Worm (Caenorhabditis elegans) whole organism, L1 larva: ENCODE results near the gene esyt-2.

Experiments used
- Y116A8C.19 ChIP-seq: sonication (generic microtip); optimal IDR thresholded peaks from 2 replicates; lab custom pipeline; 2016; ENCODE audit warnings: missing compliant biosample characterization, missing genetic modification characterization, borderline replicate concordance
- aly-2 ChIP-seq: fragments of 150-350 bp; optimal IDR thresholded peaks from 2 replicates; lab custom pipeline; 2014; ENCODE audit warnings: missing biosample characterization, missing genetic modification characterization
- ama-1 ChIP-seq: fragments of 150-350 bp; optimal IDR thresholded peaks from 2 replicates; lab custom pipeline; 2014
- blmp-1 ChIP-seq: fragments of 150-350 bp; optimal IDR thresholded peaks from 2 replicates; lab custom pipeline; 2014; ENCODE audit warnings: missing biosample characterization, missing genetic modification characterization
- ceh-63 ChIP-seq: fragments of 200-800 bp; sonication (Bioruptor generic); optimal IDR thresholded peaks from 2 replicates; lab custom pipeline; 2018; ENCODE audit warnings: mild to moderate bottlenecking, missing genetic modification characterization, missing compliant biosample characterization
- ceh-82 ChIP-seq, 3 experiments: fragments of 150-350 bp in 1 of 3; sonication (generic microtip) in 2 of 3; optimal IDR thresholded peaks; 2 replicates each; lab custom pipeline; 2014 to 2017; ENCODE audit warnings: missing biosample characterization in 3 of 3, missing genetic modification characterization in 3 of 3
- ceh-88 ChIP-seq: fragments of 200-800 bp; sonication (Bioruptor generic); IDR thresholded peaks from 2 replicates; pipeline ENCODE4 v1.3.6; 2022; ENCODE audit warnings: missing genetic modification characterization, missing compliant biosample characterization
- efl-1 ChIP-seq, 4 experiments: fragments of 150-350 bp; optimal IDR thresholded peaks in 3 of 4; peaks in 1 of 4; 1 replicate in 1 of 4; 2 replicates in 3 of 4; lab custom pipeline; 2014; ENCODE audit warnings: missing biosample characterization in 2 of 4, missing genetic modification characterization in 2 of 4, missing genetic modification reagents in 2 of 4
- egl-27 ChIP-seq, 2 experiments: fragments of 150-350 bp in 1 of 2; sonication (generic microtip); optimal IDR thresholded peaks; 3 replicates each; lab custom pipeline; 2017 to 2018; ENCODE audit warnings: missing biosample characterization in 2 of 2, missing genetic modification characterization in 2 of 2, missing genetic modification reagents in 2 of 2
- elt-3 ChIP-seq, 6 experiments: fragments of 150-350 bp in 1 of 6; sonication (generic microtip); optimal IDR thresholded peaks; 2 replicates each; lab custom pipeline; 2017 to 2018; ENCODE audit warnings: missing biosample characterization in 6 of 6, missing genetic modification characterization in 6 of 6, inconsistent platforms in 1 of 6
- ets-5 ChIP-seq: fragments of 200-800 bp; sonication (Bioruptor generic); IDR thresholded peaks from 2 replicates; pipeline ENCODE4 v1.3.6; 2022; ENCODE audit warnings: missing genetic modification characterization, missing compliant biosample characterization
- fkh-4 ChIP-seq: sonication (generic microtip); optimal IDR thresholded peaks from 2 replicates; lab custom pipeline; 2016; ENCODE audit warnings: missing compliant biosample characterization, missing genetic modification characterization, borderline replicate concordance
- fkh-8 ChIP-seq: sonication (generic microtip); optimal IDR thresholded peaks from 2 replicates; lab custom pipeline; 2016; ENCODE audit warnings: mild to moderate bottlenecking, missing genetic modification characterization, missing compliant biosample characterization
- fos-1 ChIP-seq: fragments of 150-350 bp; optimal IDR thresholded peaks from 2 replicates; lab custom pipeline; 2014; ENCODE audit warnings: missing biosample characterization, missing genetic modification characterization
- grh-1 ChIP-seq: fragments of 200-800 bp; sonication (Bioruptor generic); IDR thresholded peaks from 2 replicates; pipeline ENCODE4 v1.3.6; 2022; ENCODE audit warnings: missing genetic modification reagents, missing genetic modification characterization, missing compliant biosample characterization
- irx-1 ChIP-seq: sonication (generic microtip); optimal IDR thresholded peaks from 2 replicates; lab custom pipeline; 2016; ENCODE audit warnings: missing genetic modification characterization, missing compliant biosample characterization
- lin-14 ChIP-seq: fragments of 200-800 bp; sonication (Bioruptor generic); optimal IDR thresholded peaks from 2 replicates; lab custom pipeline; 2018; ENCODE audit warnings: mild to moderate bottlenecking, missing genetic modification characterization, moderate library complexity, missing compliant biosample characterization
- lin-39 ChIP-seq: fragments of 150-350 bp; optimal IDR thresholded peaks from 2 replicates; lab custom pipeline; 2014; ENCODE audit warnings: missing biosample characterization, missing genetic modification reagents, missing genetic modification characterization
- lsy-2 ChIP-seq, 2 experiments: fragments of 150-350 bp; optimal IDR thresholded peaks; 2 replicates each; lab custom pipeline; 2014; ENCODE audit warnings: missing biosample characterization in 2 of 2, missing genetic modification characterization in 2 of 2
- mdl-1 ChIP-seq, 2 experiments: fragments of 150-350 bp; optimal IDR thresholded peaks; 2 replicates each; lab custom pipeline; 2014 to 2017; ENCODE audit warnings: missing biosample characterization in 2 of 2, missing genetic modification characterization in 2 of 2, inconsistent platforms in 1 of 2
- mef-2 ChIP-seq: fragments of 150-350 bp; optimal IDR thresholded peaks from 2 replicates; lab custom pipeline; 2014; ENCODE audit warnings: missing biosample characterization, missing genetic modification characterization
- mep-1 ChIP-seq: fragments of 150-350 bp; optimal IDR thresholded peaks from 2 replicates; lab custom pipeline; 2014; ENCODE audit warnings: missing biosample characterization, missing genetic modification characterization
- nhr-11 ChIP-seq: fragments of 150-350 bp; optimal IDR thresholded peaks from 2 replicates; lab custom pipeline; 2014; ENCODE audit warnings: missing biosample characterization, missing genetic modification characterization
- nhr-28 ChIP-seq: fragments of 150-350 bp; optimal IDR thresholded peaks from 2 replicates; lab custom pipeline; 2014; ENCODE audit warnings: missing biosample characterization, missing genetic modification characterization
- nhr-47 ChIP-seq: sonication (generic microtip); optimal IDR thresholded peaks from 2 replicates; lab custom pipeline; 2016; ENCODE audit warnings: mild to moderate bottlenecking, missing genetic modification characterization, moderate library complexity, missing compliant biosample characterization
- nhr-71 ChIP-seq: sonication (generic microtip); optimal IDR thresholded peaks from 2 replicates; lab custom pipeline; 2016; ENCODE audit warnings: mild to moderate bottlenecking, missing genetic modification characterization, moderate library complexity, missing compliant biosample characterization
- nhr-77 ChIP-seq: fragments of 150-350 bp; optimal IDR thresholded peaks from 2 replicates; lab custom pipeline; 2014; ENCODE audit warnings: missing biosample characterization, missing genetic modification characterization
- nhr-90 ChIP-seq: sonication (generic microtip); optimal IDR thresholded peaks from 2 replicates; lab custom pipeline; 2016; ENCODE audit warnings: mild to moderate bottlenecking, missing genetic modification characterization, missing compliant biosample characterization; ENCODE audit not compliant: poor library complexity
- rnt-1 ChIP-seq: sonication (generic microtip); optimal IDR thresholded peaks from 2 replicates; lab custom pipeline; 2016; ENCODE audit warnings: mild to moderate bottlenecking, missing genetic modification characterization, moderate library complexity, missing compliant biosample characterization
- skn-1 ChIP-seq: fragments of 150-350 bp; optimal IDR thresholded peaks from 2 replicates; lab custom pipeline; 2014; ENCODE audit warnings: missing biosample characterization, missing genetic modification characterization
- snu-23 ChIP-seq: sonication (generic microtip); optimal IDR thresholded peaks from 2 replicates; lab custom pipeline; 2016; ENCODE audit warnings: missing genetic modification characterization, missing compliant biosample characterization
- sup-37 ChIP-seq: fragments of 200-800 bp; sonication (Bioruptor generic); optimal IDR thresholded peaks from 2 replicates; lab custom pipeline; 2018; ENCODE audit warnings: mild to moderate bottlenecking, missing genetic modification characterization, missing compliant biosample characterization
- unc-130 ChIP-seq: fragments of 150-350 bp; optimal IDR thresholded peaks from 2 replicates; lab custom pipeline; 2017; ENCODE audit warnings: missing biosample characterization, missing genetic modification characterization, inconsistent platforms
- unc-30 ChIP-seq: sonication (generic microtip); optimal IDR thresholded peaks from 2 replicates; lab custom pipeline; 2017; ENCODE audit warnings: missing biosample characterization, missing genetic modification characterization
- unc-62 ChIP-seq: fragments of 150-350 bp; optimal IDR thresholded peaks from 2 replicates; lab custom pipeline; 2014; ENCODE audit warnings: missing biosample characterization, missing genetic modification reagents, missing genetic modification characterization
- vab-15 ChIP-seq: sonication (generic microtip); optimal IDR thresholded peaks from 2 replicates; lab custom pipeline; 2017; ENCODE audit warnings: missing genotype, mild to moderate bottlenecking, missing genetic modification characterization, missing compliant biosample characterization
- xbp-1 ChIP-seq: sonication (generic microtip); optimal IDR thresholded peaks from 2 replicates; lab custom pipeline; 2016; ENCODE audit warnings: missing genetic modification characterization, missing compliant biosample characterization
- zag-1 ChIP-seq: fragments of 150-350 bp; optimal IDR thresholded peaks from 2 replicates; lab custom pipeline; 2014; ENCODE audit warnings: missing biosample characterization, missing genetic modification characterization
- zip-4 ChIP-seq: fragments of 200-800 bp; sonication (Bioruptor generic); optimal IDR thresholded peaks from 2 replicates; lab custom pipeline; 2018; ENCODE audit warnings: mild to moderate bottlenecking, missing genetic modification characterization, moderate library complexity, missing compliant biosample characterization
- ztf-4 ChIP-seq: fragments of 150-350 bp; optimal IDR thresholded peaks from 2 replicates; lab custom pipeline; 2014; ENCODE audit warnings: missing biosample characterization, missing genetic modification characterization

The esyt-2 gene

DNA sequence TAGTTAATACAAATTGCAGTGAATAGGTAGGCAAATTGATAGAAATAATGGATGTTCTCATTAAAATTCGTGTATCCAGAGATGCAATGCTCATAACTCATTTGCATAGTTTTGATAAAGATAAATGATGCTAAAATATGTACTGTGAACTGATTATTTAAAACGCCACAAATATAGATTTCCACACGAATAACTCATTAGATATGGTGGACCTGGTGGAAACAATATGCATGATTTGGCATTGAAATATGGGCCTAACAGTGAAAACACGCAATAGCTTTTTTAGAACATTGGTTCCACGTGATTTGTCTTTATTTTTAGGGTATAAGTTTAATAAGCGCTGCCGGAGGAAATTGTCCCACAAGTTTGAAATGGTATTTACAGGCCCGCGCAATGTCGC is 39.5 kb upstream of the esyt-2 start, which contains the start of gene srg-3:
TSS of gene srg-3 (minus strand) at position 101 of the 400 bp plus-strand sequence.
- TF ChIP-seq zip-4 (GFP tag; lab: Kevin White, UChicago): no peak
- no peak for TF ChIP-seq blmp-1 (tag; lab: Kevin White, UChicago)
- TF ChIP-seq nhr-47 (tag; lab: Kevin White, UChicago): no peak
- no peak for TF ChIP-seq nhr-28 (tag; lab: Kevin White, UChicago)
- no peak for TF ChIP-seq ceh-88 (GFP tag; lab: Robert Waterston, UW)
- TF ChIP-seq elt-3 (tag; optimal IDR thresholded peaks at IDR 0.05; lab: Kevin White, UChicago): no peak
- TF ChIP-seq rnt-1: no peak
- TF ChIP-seq snu-23: no peak
- TF ChIP-seq nhr-77 (tag; lab: Kevin White, UChicago): no peak
- TF ChIP-seq, all 84 proteins: peak for 0

DNA sequence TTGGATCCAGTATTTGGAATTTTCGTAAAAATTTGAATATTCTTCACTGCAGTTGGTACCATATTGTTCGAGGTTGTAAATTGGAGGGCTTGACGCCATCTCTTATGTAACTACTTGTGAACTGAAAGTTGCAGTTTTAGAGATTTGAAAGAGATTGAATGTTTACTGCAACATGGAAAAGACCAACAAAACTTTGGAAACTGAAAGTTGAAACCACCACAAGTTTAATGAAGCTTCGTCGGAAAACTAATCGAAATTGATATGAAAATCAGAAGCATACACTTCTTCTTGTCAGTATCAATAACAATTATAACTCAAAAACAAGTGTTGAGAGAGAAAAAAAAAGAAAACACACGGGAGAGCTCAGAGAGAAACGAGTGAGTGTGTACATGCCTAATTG is 37.3 kb upstream of the esyt-2 start, which contains the start of gene srg-7:
TSS of gene srg-7 (minus strand) at position 101 of the 400 bp plus-strand sequence.
- TF ChIP-seq unc-130 (tag; lab: Kevin White, UChicago) (no peak), fkh-4 (tag; lab: Kevin White, UChicago) (no peak), mep-1 (tag; lab: Kevin White, UChicago) (no peak), mdl-1 (tag; optimal IDR thresholded peaks at IDR 0.05; lab: Kevin White, UChicago) (no peak), unc-62 (GFP tag; lab: Kevin White, UChicago) (no peak), lsy-2 (tag; optimal IDR thresholded peaks at IDR 0.05; lab: Kevin White, UChicago) (no peak), unc-30 (tag; lab: Kevin White, UChicago) (no peak), snu-23 (no peak), aly-2 (no peak), Y116A8C.19 (tag; lab: Kevin White, UChicago) (no peak)

DNA sequence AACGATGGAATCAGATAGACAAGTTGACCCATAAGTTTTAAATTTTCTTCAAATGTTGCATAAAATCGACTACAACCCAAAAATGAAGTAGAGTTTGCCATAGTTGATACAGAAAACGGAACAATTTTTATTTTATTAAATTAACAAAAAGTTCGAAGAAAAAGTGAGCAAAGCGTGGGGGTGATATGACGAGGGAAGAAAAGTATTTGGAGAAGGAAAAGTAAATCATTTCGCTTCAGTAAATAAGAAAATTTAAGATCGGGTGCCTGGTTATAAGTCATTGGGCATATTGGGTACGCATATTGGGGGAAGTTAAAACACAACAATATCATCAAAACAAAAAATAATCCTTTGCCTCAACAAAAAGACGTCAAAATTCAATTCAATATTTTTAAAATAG is 35.1 kb upstream of the esyt-2 start, which contains the start of gene srg-6:
TSS of gene srg-6 (minus strand) at position 101 of the 400 bp plus-strand sequence.
- no peak for TF ChIP-seq ceh-82 (tag; optimal IDR thresholded peaks at IDR 0.05; lab: Kevin White, UChicago)
- no peak for TF ChIP-seq unc-130 (tag; lab: Kevin White, UChicago)
- TF ChIP-seq ama-1 (lab: Kevin White, UChicago): no peak
- TF ChIP-seq grh-1: no peak
- no peak for TF ChIP-seq snu-23
- no peak for TF ChIP-seq mdl-1 (tag; optimal IDR thresholded peaks at IDR 0.05; lab: Kevin White, UChicago)
- TF ChIP-seq egl-27 (tag; optimal IDR thresholded peaks at IDR 0.05; lab: Kevin White, UChicago): no peak

DNA sequence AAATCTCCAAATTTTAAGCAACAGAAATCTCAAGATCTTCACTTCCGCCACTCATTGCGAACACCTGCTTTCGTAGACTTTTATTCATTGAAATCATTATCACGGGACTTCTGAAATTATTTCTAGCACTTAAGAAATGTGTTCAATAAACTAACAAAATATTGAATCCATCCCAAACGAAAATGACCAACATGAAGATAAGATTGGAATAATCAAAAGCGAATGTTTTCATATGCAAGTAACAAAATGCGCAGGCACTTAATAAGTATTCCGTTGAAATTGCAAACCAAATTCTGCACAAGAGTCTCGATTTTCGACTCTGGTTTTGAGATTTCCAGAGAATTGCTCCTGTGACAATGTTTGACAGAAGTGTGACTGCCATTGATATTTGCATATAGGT is 33.7 kb upstream of the esyt-2 start, which contains the start of gene srg-5:
TSS of gene srg-5 (minus strand) at position 101 of the 400 bp plus-strand sequence.
- TF ChIP-seq nhr-71 (tag; lab: Kevin White, UChicago) (no peak), ets-5 (GFP tag; lab: Robert Waterston, UW) (no peak), ama-1 (lab: Kevin White, UChicago) (no peak), aly-2 (no peak), zag-1 (no peak), irx-1 (tag; lab: Kevin White, UChicago) (no peak)
- TF ChIP-seq, all 84 proteins: peak for 0

DNA sequence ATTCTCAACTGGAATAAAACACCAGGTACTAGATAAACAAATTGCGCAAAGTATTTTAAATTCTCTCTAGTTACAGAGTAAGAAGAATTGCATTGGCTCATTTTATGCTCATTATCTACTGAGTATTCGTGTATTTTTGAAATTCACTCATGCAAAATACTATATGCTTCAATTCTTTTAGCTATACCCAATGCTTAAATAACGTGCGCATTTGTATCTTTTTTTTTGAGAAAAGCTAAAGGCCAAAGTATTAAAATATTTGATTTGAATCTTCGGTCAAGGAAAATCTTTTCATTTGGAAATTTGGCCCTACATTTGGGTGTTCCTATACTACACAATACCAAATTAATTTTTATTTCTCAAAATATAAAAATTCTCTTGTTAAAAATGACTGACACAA is 31.2 kb upstream of the esyt-2 start, which contains the start of gene srg-4:
TSS of gene srg-4 (minus strand) at position 101 of the 400 bp plus-strand sequence.
- TF ChIP-seq fos-1: no peak

DNA sequence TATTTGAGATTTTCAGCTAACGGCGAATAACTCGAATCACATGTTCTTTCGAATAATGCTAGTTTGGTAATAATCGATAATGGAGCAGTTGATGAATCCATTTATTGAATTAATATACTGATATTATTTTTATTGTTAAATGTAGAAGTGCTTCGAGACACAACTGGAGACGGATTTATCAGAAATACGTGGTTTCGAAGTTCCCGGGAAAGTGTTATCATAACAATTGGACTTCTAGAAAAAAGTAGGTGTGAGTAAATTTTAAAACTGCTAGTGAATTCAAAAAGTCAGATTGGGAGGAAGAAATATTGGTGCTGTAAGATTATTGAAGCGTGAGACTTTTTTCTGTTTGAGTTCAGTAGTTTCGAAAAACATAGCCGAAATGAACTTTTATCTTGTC is 29.3 kb upstream of the esyt-2 start, which contains the start of gene srg-2:
TSS of gene srg-2 (minus strand) at position 101 of the 400 bp plus-strand sequence.
- TF ChIP-seq nhr-11 (tag; lab: Kevin White, UChicago): no peak
- no peak for TF ChIP-seq ets-5 (GFP tag; lab: Robert Waterston, UW)

DNA sequence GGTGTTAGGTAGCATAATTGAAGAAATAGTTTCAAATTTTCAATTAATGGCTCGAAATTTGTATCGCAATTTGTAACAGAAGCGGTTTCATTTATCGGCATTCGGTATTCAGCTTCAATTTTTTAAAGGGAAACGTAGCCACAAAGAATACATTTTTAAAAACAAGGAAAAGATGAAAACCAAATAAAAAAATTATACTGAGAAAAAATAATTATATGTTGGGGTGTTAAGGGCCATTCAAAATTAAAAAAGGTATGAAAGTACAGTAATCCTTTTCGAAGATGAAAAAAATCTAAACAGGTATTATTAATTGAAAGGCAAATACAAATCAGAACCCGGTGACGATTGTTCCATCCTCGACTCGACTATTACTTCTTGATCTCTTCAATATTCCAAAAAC is 27.5 kb upstream of the esyt-2 start, which contains the start of gene srg-1:
TSS of gene srg-1 (minus strand) at position 101 of the 400 bp plus-strand sequence.
- no peak for TF ChIP-seq nhr-47 (tag; lab: Kevin White, UChicago)
- TF ChIP-seq irx-1 (tag; lab: Kevin White, UChicago): no peak
- no peak for TF ChIP-seq ceh-63
- TF ChIP-seq sup-37 (GFP tag; lab: Kevin White, UChicago): no peak
- TF ChIP-seq fos-1: no peak
- TF ChIP-seq blmp-1 (tag; lab: Kevin White, UChicago): no peak
- TF ChIP-seq xbp-1 (tag; lab: Kevin White, UChicago): no peak
- no peak for TF ChIP-seq lin-39
- TF ChIP-seq efl-1 (optimal IDR thresholded peaks at IDR 0.05; lab: Kevin White, UChicago): no peak
- TF ChIP-seq efl-1 (GFP tag; optimal IDR thresholded peaks at IDR 0.05 in 1 of 2; lab: Kevin White, UChicago): no peak
- TF ChIP-seq ceh-88 (GFP tag; lab: Robert Waterston, UW): no peak
- no peak for TF ChIP-seq unc-30 (tag; lab: Kevin White, UChicago)
- no peak for TF ChIP-seq fkh-8 (tag; lab: Kevin White, UChicago)
- no peak for TF ChIP-seq lin-14 (GFP tag; lab: Kevin White, UChicago)
- TF ChIP-seq ztf-4 (tag; lab: Kevin White, UChicago): no peak
- no peak for TF ChIP-seq mef-2
- TF ChIP-seq nhr-90 (tag; lab: Kevin White, UChicago): no peak
- no peak for TF ChIP-seq vab-15
- no peak for TF ChIP-seq skn-1 (tag; lab: Kevin White, UChicago)
- TF ChIP-seq, all 84 proteins: peak for 0
